Worm (Caenorhabditis elegans): ENCODE results near the gene W04D2.4.

ce11 chrV:12541207-12541606 lies 43.7 kb upstream of the W04D2.4 start:
- no peak for TF ChIP-seq him-1 (tag; optimal IDR thresholded peaks at IDR 0.05)
- no peak for TF ChIP-seq W03F9.2 (tag; optimal IDR thresholded peaks at IDR 0.05)
